Worm (Caenorhabditis elegans) whole organism, L2 larva: ENCODE measurements around the gene C07A9.5.
A peak's percentile ranks its signal among the peaks of the same experiment; 100 is the strongest.

Source experiments
- C34F6.9 ChIP-seq: fragments of 150-350 bp; optimal IDR thresholded peaks from 2 replicates; lab custom pipeline; 2014; ENCODE audit warnings: missing biosample characterization, missing genetic modification characterization
- R02D3.7 ChIP-seq: fragments of 150-350 bp; optimal IDR thresholded peaks from 2 replicates; lab custom pipeline; 2014; ENCODE audit warnings: missing biosample characterization, missing genetic modification characterization
- Y55F3AM.14 ChIP-seq: fragments of 200-800 bp; sonication (Bioruptor generic); optimal IDR thresholded peaks from 2 replicates; lab custom pipeline; 2018; ENCODE audit warnings: mild to moderate bottlenecking, missing genetic modification characterization, missing compliant biosample characterization
- ZK546.5 ChIP-seq: sonication (generic microtip); optimal IDR thresholded peaks from 2 replicates; lab custom pipeline; 2017; ENCODE audit warnings: missing biosample characterization, missing genetic modification characterization
- aly-2 ChIP-seq: fragments of 150-350 bp; optimal IDR thresholded peaks from 2 replicates; lab custom pipeline; 2014; ENCODE audit warnings: missing biosample characterization, missing genetic modification characterization
- ama-1 ChIP-seq: fragments of 150-350 bp; optimal IDR thresholded peaks from 2 replicates; lab custom pipeline; 2018; ENCODE audit warnings: inconsistent platforms
- blmp-1 ChIP-seq: sonication (generic microtip); optimal IDR thresholded peaks from 2 replicates; lab custom pipeline; 2017; ENCODE audit warnings: missing genetic modification characterization, mild to moderate bottlenecking, missing compliant biosample characterization, antibody characterized with exemption, moderate library complexity; ENCODE audit not compliant: insufficient read depth
- ceh-82 ChIP-seq: fragments of 150-350 bp; optimal IDR thresholded peaks from 2 replicates; lab custom pipeline; 2014; ENCODE audit warnings: missing biosample characterization, missing genetic modification characterization
- egl-27 ChIP-seq: sonication (generic microtip); optimal IDR thresholded peaks from 3 replicates; lab custom pipeline; 2017; ENCODE audit warnings: missing biosample characterization, missing genetic modification reagents, missing genetic modification characterization
- fos-1 ChIP-seq: fragments of 150-350 bp; optimal IDR thresholded peaks from 2 replicates; lab custom pipeline; 2014; ENCODE audit warnings: missing biosample characterization, missing genetic modification characterization
- gmeb-1 ChIP-seq: fragments of 150-350 bp; optimal IDR thresholded peaks from 2 replicates; lab custom pipeline; 2014; ENCODE audit warnings: missing biosample characterization, missing genetic modification characterization
- lin-11 ChIP-seq: fragments of 150-350 bp; sonication (generic microtip); optimal IDR thresholded peaks from 2 replicates; lab custom pipeline; 2014; ENCODE audit warnings: missing biosample characterization, missing genetic modification characterization, inconsistent platforms, mixed read lengths
- lin-13 ChIP-seq: fragments of 150-350 bp; optimal IDR thresholded peaks from 2 replicates; lab custom pipeline; 2014; ENCODE audit warnings: missing biosample characterization, missing genetic modification reagents, missing genetic modification characterization
- lin-39 ChIP-seq: fragments of 150-350 bp; optimal IDR thresholded peaks from 2 replicates; lab custom pipeline; 2014; ENCODE audit warnings: missing biosample characterization, missing genetic modification reagents, missing genetic modification characterization
- lsy-2 ChIP-seq, 2 experiments: fragments of 150-350 bp in 1 of 2; sonication (generic microtip) in 1 of 2; optimal IDR thresholded peaks; 2 replicates each; lab custom pipeline; 2014 to 2017; ENCODE audit warnings: missing biosample characterization in 2 of 2, missing genetic modification characterization in 2 of 2
- mbf-1 ChIP-seq: sonication (generic microtip); optimal IDR thresholded peaks from 2 replicates; lab custom pipeline; 2017; ENCODE audit warnings: missing biosample characterization, missing genetic modification characterization
- nhr-12 ChIP-seq: fragments of 150-350 bp; optimal IDR thresholded peaks from 2 replicates; lab custom pipeline; 2014; ENCODE audit warnings: missing biosample characterization, missing genetic modification characterization
- nhr-129 ChIP-seq: fragments of 150-350 bp; optimal IDR thresholded peaks from 2 replicates; lab custom pipeline; 2014; ENCODE audit warnings: missing biosample characterization, missing genetic modification characterization
- nhr-21 ChIP-seq: fragments of 150-350 bp; optimal IDR thresholded peaks from 2 replicates; lab custom pipeline; 2014; ENCODE audit warnings: missing biosample characterization, missing genetic modification characterization
- nhr-25 ChIP-seq: fragments of 150-350 bp; sonication (generic microtip); optimal IDR thresholded peaks from 3 replicates; lab custom pipeline; 2014; ENCODE audit warnings: missing biosample characterization, missing genetic modification characterization
- nhr-6 ChIP-seq: fragments of 150-350 bp; optimal IDR thresholded peaks from 2 replicates; lab custom pipeline; 2014; ENCODE audit warnings: missing biosample characterization, missing genetic modification characterization
- nhr-77 ChIP-seq: fragments of 150-350 bp; optimal IDR thresholded peaks from 2 replicates; lab custom pipeline; 2014; ENCODE audit warnings: missing biosample characterization, missing genetic modification characterization
- peb-1 ChIP-seq: fragments of 150-350 bp; optimal IDR thresholded peaks from 2 replicates; lab custom pipeline; 2014; ENCODE audit warnings: missing biosample characterization, missing genetic modification characterization
- sem-4 ChIP-seq: fragments of 150-350 bp; optimal IDR thresholded peaks from 2 replicates; lab custom pipeline; 2014; ENCODE audit warnings: missing biosample characterization, missing genetic modification reagents, missing genetic modification characterization
- skn-1 ChIP-seq: sonication (generic microtip); optimal IDR thresholded peaks from 2 replicates; lab custom pipeline; 2017; ENCODE audit warnings: missing biosample characterization, missing genetic modification characterization
- sma-3 ChIP-seq: sonication (generic microtip); optimal IDR thresholded peaks from 2 replicates; lab custom pipeline; 2016; ENCODE audit warnings: missing genetic modification reagents, missing genetic modification characterization, missing compliant biosample characterization
- sma-9 ChIP-seq, 2 experiments: fragments of 150-350 bp in 1 of 2; sonication (generic microtip) in 1 of 2; optimal IDR thresholded peaks; 2 replicates each; lab custom pipeline; 2014 to 2016; ENCODE audit warnings: missing genetic modification characterization in 2 of 2, mild to moderate bottlenecking in 1 of 2, missing biosample characterization in 1 of 2, missing compliant biosample characterization in 1 of 2, missing genetic modification reagents in 1 of 2, moderate library complexity in 1 of 2
- unc-39 ChIP-seq: fragments of 150-350 bp; optimal IDR thresholded peaks from 2 replicates; lab custom pipeline; 2014; ENCODE audit warnings: missing biosample characterization, missing genetic modification characterization
- unc-55 ChIP-seq: fragments of 150-350 bp; sonication (generic microtip); optimal IDR thresholded peaks from 3 replicates; lab custom pipeline; 2014; ENCODE audit warnings: missing biosample characterization, missing genetic modification reagents, missing genetic modification characterization
- unc-62 ChIP-seq: fragments of 150-350 bp; optimal IDR thresholded peaks from 2 replicates; lab custom pipeline; 2014; ENCODE audit warnings: missing biosample characterization, missing genetic modification reagents, missing genetic modification characterization
- zag-1 ChIP-seq: fragments of 150-350 bp; optimal IDR thresholded peaks from 2 replicates; lab custom pipeline; 2014; ENCODE audit warnings: missing biosample characterization, missing genetic modification characterization
- ztf-1 ChIP-seq: fragments of 200-800 bp; sonication (Bioruptor generic); conservative IDR thresholded peaks from 2 replicates; pipeline ENCODE4 v1.3.6; 2022; ENCODE audit warnings: missing genetic modification characterization, missing compliant biosample characterization
- ztf-11 ChIP-seq: sonication (generic microtip); optimal IDR thresholded peaks from 2 replicates; lab custom pipeline; 2017; ENCODE audit warnings: missing biosample characterization, missing genetic modification characterization
- ztf-4 ChIP-seq: fragments of 150-350 bp; optimal IDR thresholded peaks from 2 replicates; lab custom pipeline; 2014; ENCODE audit warnings: missing biosample characterization, missing genetic modification characterization

C07A9.5 gene

DNA sequence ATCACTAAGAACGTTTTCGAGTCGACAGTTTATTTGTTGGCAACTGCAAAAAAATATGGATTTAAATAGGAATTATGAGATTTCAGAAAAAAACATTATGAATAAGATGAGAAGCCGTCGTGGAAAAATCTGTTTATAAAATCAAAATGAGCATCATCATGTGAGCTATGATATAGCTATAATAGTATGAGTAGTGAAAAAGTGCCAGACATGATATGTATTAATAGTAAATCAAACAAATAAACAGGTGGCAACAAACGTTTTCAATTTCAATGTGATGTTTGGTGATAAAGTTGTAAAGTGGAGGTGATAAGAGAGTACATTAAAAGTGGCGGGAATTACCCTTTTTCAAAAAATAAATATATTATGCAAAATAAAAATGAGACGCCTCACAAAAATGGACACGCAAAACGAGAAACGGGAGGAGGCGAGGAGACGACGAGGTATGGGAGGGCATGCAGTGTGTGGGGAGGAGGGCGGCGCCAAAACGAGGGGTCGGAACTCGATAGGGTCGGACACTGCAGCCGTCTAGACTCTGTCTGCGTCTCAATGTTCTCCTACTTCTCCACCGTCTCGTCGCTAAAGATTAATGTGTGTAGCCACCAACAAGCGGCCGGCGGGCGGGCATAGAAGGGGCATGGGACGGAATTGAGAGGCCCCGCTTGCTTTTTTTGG lies 14.9 kb downstream of the C07A9.5 start, which contains the start of gene C07A9.9 (continued):
- TF ChIP-seq blmp-1 (peak; percentile 68), peb-1 (tag; lab: Kevin White, UChicago) (no peak), aly-2 (tag; lab: Kevin White, UChicago) (no peak), nhr-25 (tag; lab: Kevin White, UChicago) (peak; percentile 61), lin-13 (GFP tag; lab: Kevin White, UChicago) (peak; percentile 29), Y55F3AM.14 (GFP tag; lab: Kevin White, UChicago) (peak; percentile 41), zag-1 (peak; percentile 88), gmeb-1 (peak; percentile 41), egl-27 (tag; lab: Kevin White, UChicago) (peak; percentile 79), lin-39 (no peak), fos-1 (tag; lab: Kevin White, UChicago) (peak; percentile 60), sma-9 (GFP tag; optimal IDR thresholded peaks at IDR 0.05; lab: Kevin White, UChicago) (peak; percentile 75), sma-9 (tag; optimal IDR thresholded peaks at IDR 0.05; lab: Kevin White, UChicago) (no peak), ztf-11 (tag; lab: Kevin White, UChicago) (no peak), ztf-1 (GFP tag; lab: Robert Waterston, UW) (no peak), R02D3.7 (tag; lab: Kevin White, UChicago) (no peak), unc-39 (tag; lab: Kevin White, UChicago) (no peak), nhr-77 (no peak), mbf-1 (tag; lab: Kevin White, UChicago) (no peak), lsy-2 (tag; optimal IDR thresholded peaks at IDR 0.05; lab: Kevin White, UChicago) (peak; percentile 26 to 54), ama-1 (lab: Kevin White, UChicago) (no peak), sma-3 (peak; percentile 51)

- TF ChIP-seq unc-62 (GFP tag; lab: Kevin White, UChicago), result no peak
- no peak for TF ChIP-seq ceh-82 (tag; lab: Kevin White, UChicago)
- no peak for TF ChIP-seq C34F6.9 (tag; lab: Kevin White, UChicago)
- peak; percentile 45 for TF ChIP-seq nhr-25 (tag; lab: Kevin White, UChicago)
- no peak for TF ChIP-seq lin-11 (tag; lab: Kevin White, UChicago)
- no peak for TF ChIP-seq nhr-12 (tag; lab: Kevin White, UChicago)
- no peak for TF ChIP-seq Y55F3AM.14 (GFP tag; lab: Kevin White, UChicago)
- TF ChIP-seq fos-1 (tag; lab: Kevin White, UChicago), result peak; percentile 67
- TF ChIP-seq mbf-1 (tag; lab: Kevin White, UChicago), result no peak
- peak; percentile 64 for TF ChIP-seq sma-9 (GFP tag; optimal IDR thresholded peaks at IDR 0.05; lab: Kevin White, UChicago)
- no peak for TF ChIP-seq sma-9 (tag; optimal IDR thresholded peaks at IDR 0.05; lab: Kevin White, UChicago)
- TF ChIP-seq skn-1 (tag; lab: Kevin White, UChicago), result no peak
- TF ChIP-seq nhr-21, result no peak
- peak; percentile 88 for TF ChIP-seq blmp-1
- TF ChIP-seq lin-39, result no peak
These were observed 16.0 kb downstream of the C07A9.5 start for ce11 chrIII:9666668-9667067.

DNA sequence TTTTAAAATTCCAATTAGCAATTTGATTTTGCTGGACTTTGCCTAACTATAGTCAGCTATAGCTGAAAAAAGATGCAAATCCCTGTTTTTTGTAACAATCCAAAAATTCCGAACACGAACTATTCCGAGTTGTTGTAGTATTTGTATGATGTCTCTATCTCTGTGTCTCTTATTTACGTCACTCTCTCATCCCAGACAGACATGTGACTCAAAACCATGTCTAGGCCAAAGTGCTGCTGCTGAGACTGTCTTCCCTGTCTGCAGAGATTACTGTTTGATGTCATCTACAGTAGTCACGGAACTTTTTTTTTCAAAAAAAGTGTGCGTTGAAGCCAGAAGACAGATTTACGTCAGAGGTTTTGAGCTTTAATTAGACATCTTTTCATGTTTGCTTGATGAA lies 16.4 kb downstream of the C07A9.5 start:
- no peak for TF ChIP-seq ztf-4
- TF ChIP-seq sem-4 (tag; lab: Kevin White, UChicago), result peak; percentile 15
- peak; percentile 20 for TF ChIP-seq nhr-6 (tag; lab: Kevin White, UChicago)
- TF ChIP-seq nhr-12 (tag; lab: Kevin White, UChicago), result no peak
- peak; percentile 18 for TF ChIP-seq egl-27 (tag; lab: Kevin White, UChicago)
- peak in 1 of 2 experiments; percentile 4 for TF ChIP-seq lsy-2 (tag; optimal IDR thresholded peaks at IDR 0.05; lab: Kevin White, UChicago)
- peak; percentile 94 for TF ChIP-seq sma-9 (GFP tag; optimal IDR thresholded peaks at IDR 0.05; lab: Kevin White, UChicago)
- TF ChIP-seq sma-9 (tag; optimal IDR thresholded peaks at IDR 0.05; lab: Kevin White, UChicago), result no peak
- no peak for TF ChIP-seq ZK546.5 (tag; lab: Kevin White, UChicago)
- TF ChIP-seq nhr-25 (tag; lab: Kevin White, UChicago), result peak; percentile 14
- TF ChIP-seq gmeb-1, result peak; percentile 18
- TF ChIP-seq sma-3, result peak; percentile 55
- TF ChIP-seq nhr-129 (tag; lab: Kevin White, UChicago), result peak; percentile 59
- TF ChIP-seq unc-55 (GFP tag; lab: Kevin White, UChicago), result peak; percentile 7
